Worm (Caenorhabditis elegans) whole organism, midembryonic: ENCODE measurements around the gene alx-1.

Source experiments
- T22C8.4 ChIP-seq: fragments of 200-800 bp; sonication (Bioruptor generic); IDR thresholded peaks from 2 replicates; pipeline ENCODE4 v1.3.6; 2022; ENCODE audit warnings: missing genetic modification characterization, missing compliant biosample characterization
- flt-1 ChIP-seq: fragments of 200-800 bp; sonication (Bioruptor generic); IDR thresholded peaks from 2 replicates; pipeline ENCODE4 v1.3.6; 2022; ENCODE audit warnings: missing genetic modification characterization, missing compliant biosample characterization
- klf-2 ChIP-seq: fragments of 200-800 bp; sonication (Bioruptor generic); conservative IDR thresholded peaks from 2 replicates; pipeline ENCODE4 v1.3.6; 2022; ENCODE audit warnings: missing genetic modification reagents, missing genetic modification characterization, missing compliant biosample characterization
- med-1 ChIP-seq: sonication (generic microtip); optimal IDR thresholded peaks from 2 replicates; lab custom pipeline; 2017; ENCODE audit warnings: missing genetic modification characterization, mild to moderate bottlenecking, missing compliant biosample characterization, antibody characterized with exemption, missing genetic modification reagents; ENCODE audit not compliant: insufficient read depth
- ref-1 ChIP-seq: fragments of 200-800 bp; sonication (Bioruptor generic); conservative IDR thresholded peaks from 2 replicates; pipeline ENCODE4 v1.3.6; 2022; ENCODE audit warnings: missing genetic modification reagents, missing genetic modification characterization, missing compliant biosample characterization
- tab-1 ChIP-seq: fragments of 200-800 bp; sonication (Bioruptor generic); IDR thresholded peaks from 2 replicates; pipeline ENCODE4 v1.3.6; 2022; ENCODE audit warnings: missing genetic modification characterization, missing compliant biosample characterization
- ztf-29 ChIP-seq: fragments of 200-800 bp; sonication (Bioruptor generic); IDR thresholded peaks from 2 replicates; pipeline ENCODE4 v1.3.6; 2022; ENCODE audit warnings: missing genetic modification reagents, missing genetic modification characterization, missing compliant biosample characterization

DNA sequence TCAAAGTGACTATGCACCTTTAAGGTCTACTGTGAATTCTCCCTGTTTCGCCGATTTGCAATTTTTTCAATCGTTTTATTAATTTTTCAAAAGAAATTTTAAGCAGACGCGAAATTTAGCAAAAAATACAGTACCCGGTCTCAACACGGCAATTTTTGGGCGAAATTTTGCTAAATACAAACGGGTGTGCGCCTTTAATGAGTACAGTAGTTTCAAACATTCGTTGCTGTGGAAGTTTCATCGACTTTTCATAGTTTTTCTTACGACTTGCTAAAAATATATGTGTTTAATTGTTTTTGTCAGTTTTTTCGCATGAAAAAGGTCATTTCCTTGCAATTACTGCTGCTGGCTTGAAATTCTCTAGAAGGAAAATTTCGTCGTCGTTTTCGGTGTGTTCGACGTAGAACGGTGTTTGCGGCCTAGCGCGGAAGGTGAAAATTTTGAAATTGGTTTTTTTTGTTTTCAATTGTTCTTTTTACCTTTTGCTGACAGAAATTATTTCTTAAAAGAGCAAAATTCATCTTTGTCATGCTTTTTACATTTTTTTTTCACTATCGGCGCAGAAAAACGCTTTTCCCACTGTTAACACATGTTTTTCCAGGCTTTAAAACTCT lies 10.2 kb upstream of the alx-1 start, which contains the start of gene K03H1.7:
- TF ChIP-seq flt-1 (GFP tag; lab: Robert Waterston, UW) (no peak), ref-1 (GFP tag; lab: Robert Waterston, UW) (no peak), klf-2 (no peak), ztf-29 (GFP tag; lab: Robert Waterston, UW) (no peak), tab-1 (no peak), T22C8.4 (GFP tag; lab: Robert Waterston, UW) (no peak), med-1 (GFP tag; lab: Kevin White, UChicago) (no peak)
